Worm (Caenorhabditis elegans) whole organism, late embryonic: ENCODE measurements around the gene gstk-2.

ENCODE experiments used
- C08G9.2 ChIP-seq: sonication (generic microtip); optimal IDR thresholded peaks from 2 replicates; lab custom pipeline; 2016; ENCODE audit warnings: mild to moderate bottlenecking, missing genetic modification characterization, moderate library complexity, missing compliant biosample characterization
- ceh-2 ChIP-seq: sonication (generic microtip); optimal IDR thresholded peaks from 2 replicates; lab custom pipeline; 2016; ENCODE audit warnings: missing genotype, missing genetic modification characterization, missing compliant biosample characterization
- ceh-6 ChIP-seq: fragments of 200-800 bp; sonication (Bioruptor generic); optimal IDR thresholded peaks from 2 replicates; lab custom pipeline; 2018; ENCODE audit warnings: mild to moderate bottlenecking, missing genetic modification characterization, missing compliant biosample characterization
- elt-2 ChIP-seq: sonication (generic microtip); optimal IDR thresholded peaks from 2 replicates; lab custom pipeline; 2016; ENCODE audit warnings: missing genetic modification reagents, missing genetic modification characterization, missing compliant biosample characterization
- gmeb-2 ChIP-seq: sonication (generic microtip); optimal IDR thresholded peaks from 2 replicates; lab custom pipeline; 2016; ENCODE audit warnings: missing genetic modification characterization, inconsistent platforms, missing compliant biosample characterization
- hlh-6 ChIP-seq: sonication (generic microtip); optimal IDR thresholded peaks from 2 replicates; lab custom pipeline; 2016; ENCODE audit warnings: missing genotype, missing genetic modification characterization, missing compliant biosample characterization
- pqm-1 ChIP-seq: sonication (generic microtip); optimal IDR thresholded peaks from 2 replicates; lab custom pipeline; 2016; ENCODE audit warnings: missing genetic modification characterization, missing compliant biosample characterization
- pros-1 ChIP-seq: fragments of 150-350 bp; optimal IDR thresholded peaks from 2 replicates; lab custom pipeline; 2014; ENCODE audit warnings: missing biosample characterization, missing genetic modification reagents, missing genetic modification characterization
- ztf-16 ChIP-seq: sonication (generic microtip); optimal IDR thresholded peaks from 2 replicates; lab custom pipeline; 2017; ENCODE audit warnings: missing genetic modification characterization, missing compliant biosample characterization

- TF ChIP-seq pqm-1 (tag; lab: Kevin White, UChicago) (no peak), ceh-6 (GFP tag; lab: Kevin White, UChicago) (no peak), ztf-16 (tag; lab: Kevin White, UChicago) (no peak), C08G9.2 (tag; lab: Kevin White, UChicago) (no peak), elt-2 (tag; lab: Kevin White, UChicago) (no peak), ceh-2 (tag; lab: Kevin White, UChicago) (no peak), pros-1 (tag; lab: Kevin White, UChicago) (no peak), gmeb-2 (tag; lab: Kevin White, UChicago) (no peak), hlh-6 (tag; lab: Kevin White, UChicago) (no peak)
These were observed 46.3 kb downstream of the gstk-2 start, which contains the start of gene best-16 for ce11 chrIV:7195734-7196133.
